Fruit fly (Drosophila melanogaster) whole organism, wandering third instar larva: ENCODE measurements around the gene Gba1a.

Experiments used
- Abd-B ChIP-seq: fragments of >200 bp; optimal IDR thresholded peaks from 2 replicates; lab custom pipeline; 2017; ENCODE audit warnings: missing biosample characterization, missing genetic modification characterization
- Dif ChIP-seq: fragments of 200-275, 200-300 bp; sonication (Bioruptor generic); optimal IDR thresholded peaks from 2 replicates; lab custom pipeline; 2018; ENCODE audit warnings: missing biosample characterization, missing genetic modification characterization; ENCODE audit not compliant: partially characterized antibody
- Hr83 ChIP-seq: fragments of 200-300 bp; sonication (Bioruptor generic); optimal IDR thresholded peaks from 2 replicates; lab custom pipeline; 2016; ENCODE audit warnings: missing biosample characterization, mild to moderate bottlenecking, missing genetic modification characterization, moderate library complexity; ENCODE audit not compliant: poor library complexity, severe bottlenecking
- Rel ChIP-seq, 2 experiments: fragments of 200-800 bp; sonication (Bioruptor generic) in 1 of 2; optimal IDR thresholded peaks; 2 replicates in 1 of 2; 3 replicates in 1 of 2; lab custom pipeline; 2016 to 2019; ENCODE audit warnings: mild to moderate bottlenecking in 2 of 2, missing biosample characterization in 2 of 2, missing genetic modification characterization in 2 of 2, moderate library complexity in 1 of 2
- dsf ChIP-seq: sonication (Bioruptor generic); optimal IDR thresholded peaks from 2 replicates; lab custom pipeline; 2016; ENCODE audit warnings: missing biosample characterization, missing genetic modification characterization, borderline replicate concordance
- fru ChIP-seq: fragments of 200-800 bp; sonication (Bioruptor generic); optimal IDR thresholded peaks from 3 replicates; lab custom pipeline; 2016; ENCODE audit warnings: missing biosample characterization, mild to moderate bottlenecking, missing genetic modification characterization

- TF ChIP-seq dsf (GFP tag; lab: Kevin White, UChicago) = no peak
- TF ChIP-seq Dif (GFP tag; lab: Kevin White, UChicago) = peak; percentile 40
- TF ChIP-seq Hr83 (GFP tag; lab: Kevin White, UChicago) = no peak
- no peak for TF ChIP-seq Rel (GFP tag; optimal IDR thresholded peaks at IDR 0.05; lab: Kevin White, UChicago)
- TF ChIP-seq Rel (tag; optimal IDR thresholded peaks at IDR 0.05; lab: Kevin White, UChicago) = peak; percentile 5
- peak; percentile 14 for TF ChIP-seq fru
- no peak for TF ChIP-seq Abd-B (GFP tag; lab: Kevin White, UChicago)
These were observed 29.4 kb downstream of the Gba1a start for dm6 chr3R:23729632-23730471.
